Worm (Caenorhabditis elegans): ENCODE data around the gene pigg-1.

DNA sequence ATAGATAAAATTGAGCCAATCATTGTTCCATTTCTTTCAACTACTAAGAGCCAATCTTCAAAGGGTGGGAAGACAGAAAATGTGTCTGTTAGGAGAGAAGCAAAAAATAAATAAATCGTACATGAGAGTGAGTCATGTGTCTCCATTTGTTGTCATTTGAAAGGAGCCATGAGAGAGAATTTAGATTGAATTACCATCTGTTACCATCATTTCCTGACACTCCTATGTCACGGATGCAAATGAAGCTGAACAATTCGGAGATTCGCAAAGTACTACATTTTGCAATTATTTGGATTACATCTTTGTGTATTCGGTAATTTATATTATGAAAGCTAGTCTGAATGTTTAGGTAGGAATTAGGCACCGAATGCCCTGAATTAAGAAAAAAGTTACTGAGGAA lies 11.6 kb downstream of the pigg-1 start:
- TF ChIP-seq hlh-1 (tag; optimal IDR thresholded peaks at IDR 0.05) (no peak), tbx-8 (GFP tag; optimal IDR thresholded peaks at IDR 0.05) (no peak)

Data from whole organism, mixed stage, embryonic.